Fruit fly (Drosophila melanogaster) whole organism, embryonic: Measurements from ENCODE around the gene CG6574.
A peak's percentile ranks its signal among the peaks of the same experiment; 100 is the strongest.

Experiments used
- Atf-2 ChIP-seq: fragments of 200-800 bp; sonication (Bioruptor generic); optimal IDR thresholded peaks from 2 replicates; lab custom pipeline; 2016; ENCODE audit warnings: missing biosample characterization, missing genetic modification characterization
- Blimp-1 ChIP-seq: fragments of 200-800 bp; sonication (Bioruptor generic); optimal IDR thresholded peaks from 3 replicates; lab custom pipeline; 2018; ENCODE audit warnings: missing biosample characterization, missing genetic modification characterization, mild to moderate bottlenecking, moderate library complexity, missing genetic modification reagents
- CG11093 ChIP-seq: fragments of 200-800 bp; sonication (Bioruptor generic); IDR thresholded peaks from 3 replicates; pipeline ENCODE4 v1.3.6; 2022; ENCODE audit warnings: missing biosample characterization, missing genetic modification characterization
- CG11398 ChIP-seq: fragments of 200-800 bp; sonication (Bioruptor generic); optimal IDR thresholded peaks from 2 replicates; lab custom pipeline; 2016; ENCODE audit warnings: missing biosample characterization, missing genetic modification characterization
- CG13287 ChIP-seq: fragments of 200-800 bp; sonication (Bioruptor generic); IDR thresholded peaks from 2 replicates; pipeline ENCODE4 v1.3.6; 2022; ENCODE audit warnings: missing biosample characterization, missing genetic modification characterization; ENCODE audit not compliant: partially characterized antibody
- CG1602 ChIP-seq: fragments of 200-800 bp; sonication (Bioruptor generic); optimal IDR thresholded peaks from 3 replicates; lab custom pipeline; 2016; ENCODE audit warnings: missing biosample characterization, missing genetic modification characterization
- CG1647 ChIP-seq: fragments of 200-800 bp; sonication (Bioruptor generic); optimal IDR thresholded peaks from 3 replicates; lab custom pipeline; 2016; ENCODE audit warnings: missing biosample characterization, missing genetic modification characterization
- CG17186 ChIP-seq: fragments of 200-800 bp; sonication (Bioruptor generic); optimal IDR thresholded peaks from 3 replicates; lab custom pipeline; 2017; ENCODE audit warnings: missing biosample characterization, missing genetic modification reagents, missing genetic modification characterization
- CG18599 ChIP-seq: fragments of 200-800 bp; sonication (Bioruptor generic); optimal IDR thresholded peaks from 3 replicates; lab custom pipeline; 2017; ENCODE audit warnings: missing biosample characterization, missing genetic modification characterization, mild to moderate bottlenecking, moderate library complexity, missing genetic modification reagents
- CG4617 ChIP-seq: fragments of 200-800 bp; sonication (Bioruptor generic); optimal IDR thresholded peaks from 3 replicates; lab custom pipeline; 2016; ENCODE audit warnings: missing biosample characterization, missing genetic modification characterization, borderline replicate concordance
- CG6175 ChIP-seq: fragments of 200-800 bp; sonication (Bioruptor generic); IDR thresholded peaks from 3 replicates; pipeline ENCODE4 v1.3.6; 2022; ENCODE audit warnings: missing biosample characterization, missing genetic modification characterization
- CG6683 ChIP-seq: fragments of 200-800 bp; sonication (Bioruptor generic); optimal IDR thresholded peaks from 2 replicates; lab custom pipeline; 2017; ENCODE audit warnings: missing biosample characterization, mild to moderate bottlenecking, missing genetic modification characterization, missing genetic modification reagents
- CG6791 ChIP-seq: fragments of 200-800 bp; sonication (Bioruptor generic); IDR thresholded peaks from 3 replicates; pipeline ENCODE4 v1.3.6; 2022; ENCODE audit warnings: missing biosample characterization, missing genetic modification characterization; ENCODE audit not compliant: partially characterized antibody
- CG8281 ChIP-seq: fragments of 200-800 bp; sonication (Bioruptor generic); optimal IDR thresholded peaks from 2 replicates; lab custom pipeline; 2018; ENCODE audit warnings: missing biosample characterization, mild to moderate bottlenecking, missing genetic modification characterization, moderate library complexity
- Camta ChIP-seq: fragments of 200-800 bp; sonication (Bioruptor generic); optimal IDR thresholded peaks from 2 replicates; lab custom pipeline; 2016; ENCODE audit warnings: missing biosample characterization, missing genetic modification characterization
- Dip3 ChIP-seq: fragments of 200-800 bp; sonication (Bioruptor generic); optimal IDR thresholded peaks from 3 replicates; lab custom pipeline; 2016; ENCODE audit warnings: missing biosample characterization, missing genetic modification characterization
- Doc2 ChIP-seq: fragments of 200-800 bp; sonication (Bioruptor generic); IDR thresholded peaks from 2 replicates; pipeline ENCODE4 v1.3.6; 2022; ENCODE audit warnings: missing biosample characterization, missing genetic modification characterization
- Ets97D ChIP-seq: fragments of 200-800 bp; sonication (Bioruptor generic); optimal IDR thresholded peaks from 3 replicates; lab custom pipeline; 2016; ENCODE audit warnings: missing biosample characterization, missing genetic modification characterization
- Hand ChIP-seq: fragments of 200-800 bp; sonication (Bioruptor generic); optimal IDR thresholded peaks from 2 replicates; lab custom pipeline; 2017; ENCODE audit warnings: mild to moderate bottlenecking, missing biosample characterization, missing genetic modification reagents, missing genetic modification characterization
- Hey ChIP-seq: fragments of 200-800 bp; sonication (Bioruptor generic); optimal IDR thresholded peaks from 3 replicates; lab custom pipeline; 2018; ENCODE audit warnings: missing biosample characterization, mild to moderate bottlenecking, missing genetic modification characterization
- Hr3 ChIP-seq: fragments of 200-800 bp; sonication (Bioruptor generic); optimal IDR thresholded peaks from 3 replicates; lab custom pipeline; 2016; ENCODE audit warnings: missing biosample characterization, missing genetic modification characterization
- MBD-R2 ChIP-seq: fragments of 200-800 bp; sonication (Bioruptor generic); IDR thresholded peaks from 2 replicates; pipeline ENCODE4 v1.3.6; 2022; ENCODE audit warnings: missing biosample characterization, missing genetic modification characterization
- Med ChIP-seq: fragments of 200-800 bp; sonication (Bioruptor generic); peaks from one replicate; lab custom pipeline; 2016; ENCODE audit warnings: missing biosample characterization, missing genetic modification characterization, mild to moderate bottlenecking, inconsistent platforms, moderate library complexity
- Meics ChIP-seq: fragments of 200-800 bp; sonication (Bioruptor generic); optimal IDR thresholded peaks from 2 replicates; lab custom pipeline; 2017; ENCODE audit warnings: missing biosample characterization, mild to moderate bottlenecking, missing genetic modification characterization
- Oaz ChIP-seq: fragments of 200-800 bp; sonication (Bioruptor generic); IDR thresholded peaks from 2 replicates; pipeline ENCODE4 v1.3.6; 2022; ENCODE audit warnings: missing biosample characterization, missing genetic modification characterization
- Trl ChIP-seq, 3 experiments: fragments of >200 bp in 2 of 3; fragments of 200-800 bp in 1 of 3; sonication (Bioruptor generic) in 1 of 3; optimal IDR thresholded peaks; 2 replicates in 1 of 3; 3 replicates in 2 of 3; lab custom pipeline; 2016 to 2017; ENCODE audit warnings: missing biosample characterization in 1 of 3, missing genetic modification characterization in 1 of 3
- bab2 ChIP-seq: fragments of 200-800 bp; sonication (Bioruptor generic); optimal IDR thresholded peaks from 2 replicates; lab custom pipeline; 2016; ENCODE audit warnings: missing biosample characterization, missing genetic modification characterization
- ci ChIP-seq: fragments of 200-800 bp; sonication (Bioruptor generic); IDR thresholded peaks from 3 replicates; pipeline ENCODE4 v1.3.6; 2022; ENCODE audit warnings: missing biosample characterization, missing genetic modification characterization
- da ChIP-seq: fragments of 200-800 bp; sonication (Bioruptor generic); optimal IDR thresholded peaks from 2 replicates; lab custom pipeline; 2016; ENCODE audit warnings: missing biosample characterization, missing genetic modification characterization
- dati ChIP-seq: fragments of 200-800 bp; sonication (Bioruptor generic); IDR thresholded peaks from 2 replicates; pipeline ENCODE4 v1.3.6; 2022; ENCODE audit warnings: missing biosample characterization, missing genetic modification characterization
- disco-r ChIP-seq: fragments of 200-800 bp; sonication (Bioruptor generic); optimal IDR thresholded peaks from 2 replicates; lab custom pipeline; 2016; ENCODE audit warnings: missing biosample characterization, missing genetic modification characterization
- dm ChIP-seq: fragments of 200-800 bp; sonication (Bioruptor generic); optimal IDR thresholded peaks from 3 replicates; lab custom pipeline; 2016; ENCODE audit warnings: missing biosample characterization, missing genetic modification characterization
- dpn ChIP-seq, 2 experiments: fragments of 200-800 bp; sonication (Bioruptor generic); optimal IDR thresholded peaks; 3 replicates each; lab custom pipeline; 2016; ENCODE audit warnings: missing biosample characterization in 2 of 2, missing genetic modification characterization in 2 of 2
- ftz-f1 ChIP-seq: fragments of 200-800 bp; sonication (Bioruptor generic); optimal IDR thresholded peaks from 2 replicates; lab custom pipeline; 2016; ENCODE audit warnings: missing biosample characterization, missing genetic modification characterization
- ham ChIP-seq: fragments of 200-800 bp; sonication (Bioruptor generic); IDR thresholded peaks from 2 replicates; pipeline ENCODE4 v1.3.6; 2022; ENCODE audit warnings: missing biosample characterization, missing genetic modification characterization
- hbn ChIP-seq: fragments of 200-800 bp; sonication (Bioruptor generic); IDR thresholded peaks from 2 replicates; pipeline ENCODE4 v1.3.6; 2022; ENCODE audit warnings: missing biosample characterization, missing genetic modification characterization; ENCODE audit not compliant: partially characterized antibody
- her ChIP-seq: fragments of 200-800 bp; sonication (Bioruptor generic); optimal IDR thresholded peaks from 2 replicates; lab custom pipeline; 2016; ENCODE audit warnings: missing biosample characterization, missing genetic modification characterization
- kay ChIP-seq: fragments of 200-800 bp; sonication (Bioruptor generic); optimal IDR thresholded peaks from 2 replicates; lab custom pipeline; 2016; ENCODE audit warnings: missing biosample characterization, missing genetic modification characterization
- lab ChIP-seq: fragments of 200-800 bp; sonication (Bioruptor generic); optimal IDR thresholded peaks from 3 replicates; lab custom pipeline; 2017; ENCODE audit warnings: missing biosample characterization, missing genetic modification characterization, mild to moderate bottlenecking, moderate library complexity, missing genetic modification reagents
- mld ChIP-seq: fragments of 200-800 bp; sonication (Bioruptor generic); IDR thresholded peaks from 3 replicates; pipeline ENCODE4 v1.3.6; 2022; ENCODE audit warnings: missing biosample characterization, missing genetic modification characterization; ENCODE audit not compliant: partially characterized antibody
- nerfin-1 ChIP-seq: fragments of 200-800 bp; sonication (Bioruptor generic); optimal IDR thresholded peaks from 3 replicates; lab custom pipeline; 2019; ENCODE audit warnings: missing biosample characterization, mild to moderate bottlenecking, missing genetic modification characterization, moderate library complexity
- slou ChIP-seq: fragments of 200-800 bp; sonication (Bioruptor generic); optimal IDR thresholded peaks from 3 replicates; lab custom pipeline; 2016; ENCODE audit warnings: missing biosample characterization, missing genetic modification characterization
- tx ChIP-seq: fragments of 200-800 bp; sonication (Bioruptor generic); optimal IDR thresholded peaks from 2 replicates; lab custom pipeline; 2016; ENCODE audit warnings: missing biosample characterization, missing genetic modification characterization
- vfl ChIP-seq: fragments of 200-800 bp; sonication (Bioruptor generic); optimal IDR thresholded peaks from 2 replicates; lab custom pipeline; 2016; ENCODE audit warnings: missing biosample characterization, missing genetic modification characterization
- vnd ChIP-seq: fragments of 200-800 bp; sonication (Bioruptor generic); IDR thresholded peaks from 3 replicates; pipeline ENCODE4 v1.3.6; 2022; ENCODE audit warnings: missing biosample characterization, missing genetic modification characterization; ENCODE audit not compliant: partially characterized antibody
- wor ChIP-seq: fragments of 200-800 bp; sonication (Bioruptor generic); IDR thresholded peaks from 2 replicates; pipeline ENCODE4 v1.3.6; 2022; ENCODE audit warnings: missing biosample characterization, missing genetic modification characterization

The CG6574 gene

dm6 chr3R:10849515-10849973 is 13.2 kb downstream of the CG6574 start, which contains the start of gene CG42394 (continued):
- TF ChIP-seq Meics (GFP tag; lab: Kevin White, UChicago) (peak; percentile 97), Blimp-1 (GFP tag; lab: Kevin White, UChicago) (peak; percentile 96), CG8281 (peak; percentile 77), CG11398 (peak; percentile 55), dm (GFP tag; lab: Kevin White, UChicago) (peak; percentile 16), tx (peak; percentile 17), CG4617 (peak; percentile 67), CG18599 (GFP tag; lab: Kevin White, UChicago) (peak; percentile 98), Atf-2 (GFP tag; lab: Kevin White, UChicago) (peak; percentile 58), CG6175 (GFP tag; lab: Robert Waterston, UW) (peak; percentile 85), lab (GFP tag; lab: Kevin White, UChicago) (peak; percentile 98), mld (no peak), bab2 (peak; percentile 48), ftz-f1 (GFP tag; lab: Kevin White, UChicago) (no peak), Doc2 (GFP tag; lab: Robert Waterston, UW) (no peak), Hand (GFP tag; lab: Kevin White, UChicago) (peak; percentile 92), Hr3 (GFP tag; lab: Kevin White, UChicago) (peak; percentile 87), Hey (tag; lab: Kevin White, UChicago) (peak; percentile 30), slou (GFP tag; lab: Kevin White, UChicago) (peak; percentile 84), dpn (GFP tag; optimal IDR thresholded peaks at IDR 0.05; lab: Kevin White, UChicago) (peak; percentile 66 to 92), vfl (GFP tag; lab: Kevin White, UChicago) (peak; percentile 71), disco-r (GFP tag; lab: Kevin White, UChicago) (peak; percentile 28), kay (peak; percentile 85), Ets97D (GFP tag; lab: Kevin White, UChicago) (peak; percentile 40), CG11093 (GFP tag; lab: Robert Waterston, UW) (peak; percentile 87), nerfin-1 (peak; percentile 92), Oaz (peak; percentile 78), da (GFP tag; lab: Kevin White, UChicago) (no peak), CG6791 (peak; percentile 48; the same call in 1 of the 3 replicates), hbn (GFP tag; lab: Robert Waterston, UW) (no peak), ham (GFP tag; lab: Robert Waterston, UW) (no peak), vnd (GFP tag; lab: Robert Waterston, UW) (peak; percentile 20; the same call in 2 of the 3 replicates), CG17186 (GFP tag; lab: Kevin White, UChicago) (peak; percentile 31), wor (peak; percentile 89), MBD-R2 (GFP tag; lab: Robert Waterston, UW) (peak; percentile 85), Trl (optimal IDR thresholded peaks at IDR 0.05; lab: Kevin White, UChicago) (no peak), Trl (GFP tag; optimal IDR thresholded peaks at IDR 0.05; lab: Kevin White, UChicago) (peak; percentile 70), CG1647 (GFP tag; lab: Kevin White, UChicago) (peak; percentile 34), Camta (peak; percentile 80), ci (GFP tag; lab: Robert Waterston, UW) (peak; percentile 96), Dip3 (GFP tag; lab: Kevin White, UChicago) (peak; percentile 64), Med (GFP tag; lab: Kevin White, UChicago) (peak; percentile 88), CG13287 (peak; percentile 64; the same call in 1 of the 2 replicates), CG1602 (GFP tag; lab: Kevin White, UChicago) (peak; percentile 92), CG6683 (GFP tag; lab: Kevin White, UChicago) (peak; percentile 96), dati (peak; percentile 85; the same call in 1 of the 2 replicates), her (GFP tag; lab: Kevin White, UChicago) (no peak)
